Worm (Caenorhabditis elegans): ENCODE results near the gene dyf-4.
"Not testable (repeated sequence)": the region's sequence is repeated elsewhere in the genome, so short reads cannot be mapped to it uniquely, and the experiment has no call there.

Gene dyf-4

DNA sequence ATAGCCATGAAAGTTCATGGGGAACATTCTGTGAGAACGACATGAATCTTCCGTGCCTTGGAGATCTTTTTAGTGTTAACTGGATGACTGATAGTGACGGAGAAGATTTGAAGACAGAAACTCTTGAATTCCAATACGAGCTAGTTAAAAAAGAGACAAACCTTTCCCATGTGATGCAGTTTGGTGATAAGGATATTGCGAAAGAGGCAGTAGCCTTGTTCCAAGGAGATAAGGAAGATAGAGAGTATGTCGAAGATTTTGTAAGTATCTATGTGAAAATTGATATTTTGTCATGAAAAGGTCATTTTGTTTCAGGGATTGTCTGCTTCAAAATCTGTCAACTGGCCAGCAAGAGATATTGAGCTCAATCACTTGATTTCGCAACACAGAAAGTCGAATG is 11.6 kb downstream of the dyf-4 start (continued):
- TF ChIP-seq mes-2 (tag; optimal IDR thresholded peaks at IDR 0.05; ENCODE audit: poor library complexity, severe bottlenecking) = peak; percentile 37
- no peak for TF ChIP-seq sdz-12 (GFP tag; optimal IDR thresholded peaks at IDR 0.05)

DNA sequence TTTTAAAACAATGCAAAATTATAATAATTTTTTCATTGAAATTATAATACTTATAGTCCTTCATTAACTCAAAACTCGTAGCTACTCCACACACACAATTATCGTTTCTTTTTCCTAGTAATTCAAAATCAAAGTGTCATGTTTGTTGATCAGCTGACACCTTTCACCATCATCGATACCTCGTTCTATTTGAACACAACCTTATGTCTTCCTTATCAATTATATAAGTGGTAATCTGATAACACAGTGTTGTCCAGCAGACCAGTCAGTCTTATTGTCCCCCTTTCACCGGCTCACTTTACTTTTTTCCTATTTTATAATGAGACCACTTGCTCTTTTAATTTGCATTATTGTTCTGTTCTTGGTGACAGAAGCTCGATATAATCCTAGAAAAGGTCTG is 12.8 kb downstream of the dyf-4 start, which contains the start of the genes T28H10.2 and lgmn-1:
Gene T28H10.2, minus strand, starts transcription at position 177 of the 400 bp plus-strand sequence.
Gene lgmn-1, plus strand, starts transcription at position 284 of the 400 bp plus-strand sequence.
- TF ChIP-seq nhr-25 (tag; optimal IDR thresholded peaks at IDR 0.05; ENCODE audit: borderline replicate concordance, insufficient read depth) = no peak
- TF ChIP-seq hlh-30 (tag; optimal IDR thresholded peaks at IDR 0.05; ENCODE audit: insufficient read depth) = peak; percentile 84
- peak; percentile 84 for TF ChIP-seq hlh-11 (tag; optimal IDR thresholded peaks at IDR 0.05)
- peak; percentile 21 for TF ChIP-seq mep-1 (tag; optimal IDR thresholded peaks at IDR 0.05)
- TF ChIP-seq duxl-1 (tag; optimal IDR thresholded peaks at IDR 0.05; ENCODE audit: poor library complexity) = no peak
- TF ChIP-seq nhr-48 (tag; optimal IDR thresholded peaks at IDR 0.05) = peak; percentile 17
- TF ChIP-seq T20F7.1 (GFP tag; optimal IDR thresholded peaks at IDR 0.05) = peak; percentile 50
- no peak for TF ChIP-seq ctbp-1 (GFP tag; IDR thresholded peaks at IDR 0.05)
- peak in 1 of 2 experiments; percentile 20 for TF ChIP-seq lsy-2 (tag; optimal IDR thresholded peaks at IDR 0.05)
- TF ChIP-seq dpl-1 (GFP tag; optimal IDR thresholded peaks at IDR 0.05) = no peak
- no peak for TF ChIP-seq F37D6.2 (tag; optimal IDR thresholded peaks at IDR 0.05)
- TF ChIP-seq nhr-77 (tag; optimal IDR thresholded peaks at IDR 0.05) = peak; percentile 69
- no peak for TF ChIP-seq mes-2 (tag; optimal IDR thresholded peaks at IDR 0.05; ENCODE audit: poor library complexity, severe bottlenecking)
- no peak for TF ChIP-seq nhr-111 (GFP tag; optimal IDR thresholded peaks at IDR 0.05)
- TF ChIP-seq pqm-1 (tag; optimal IDR thresholded peaks at IDR 0.05) = peak; percentile 94
- TF ChIP-seq dve-1 (tag; optimal IDR thresholded peaks at IDR 0.05; ENCODE audit: insufficient read depth) = peak; percentile 77
- peak in 1 of 2 experiments; percentile 31 for TF ChIP-seq daf-16 (GFP tag; optimal IDR thresholded peaks at IDR 0.05)
- TF ChIP-seq daf-16 (tag; optimal IDR thresholded peaks at IDR 0.05) = peak; percentile 91
- no peak for TF ChIP-seq ceh-28 (tag; optimal IDR thresholded peaks at IDR 0.05)
- TF ChIP-seq madf-5 (GFP tag; IDR thresholded peaks at IDR 0.05) = no peak
- TF ChIP-seq nhr-102 (tag; optimal IDR thresholded peaks at IDR 0.05) = peak; percentile 11
- TF ChIP-seq dmd-6 (GFP tag; IDR thresholded peaks at IDR 0.05) = peak; percentile 78
- no peak for TF ChIP-seq sdz-12 (GFP tag; optimal IDR thresholded peaks at IDR 0.05)
- TF ChIP-seq lin-29 (GFP tag; IDR thresholded peaks at IDR 0.05) = no peak
- TF ChIP-seq vab-7 (GFP tag; IDR thresholded peaks at IDR 0.05) = no peak
- peak; percentile 91 for TF ChIP-seq nhr-28 (tag; optimal IDR thresholded peaks at IDR 0.05)
- TF ChIP-seq php-3 (GFP tag; IDR thresholded peaks at IDR 0.05) = 0 out of 2 replicates have a peak, but pooled peaks have one; percentile 28

DNA sequence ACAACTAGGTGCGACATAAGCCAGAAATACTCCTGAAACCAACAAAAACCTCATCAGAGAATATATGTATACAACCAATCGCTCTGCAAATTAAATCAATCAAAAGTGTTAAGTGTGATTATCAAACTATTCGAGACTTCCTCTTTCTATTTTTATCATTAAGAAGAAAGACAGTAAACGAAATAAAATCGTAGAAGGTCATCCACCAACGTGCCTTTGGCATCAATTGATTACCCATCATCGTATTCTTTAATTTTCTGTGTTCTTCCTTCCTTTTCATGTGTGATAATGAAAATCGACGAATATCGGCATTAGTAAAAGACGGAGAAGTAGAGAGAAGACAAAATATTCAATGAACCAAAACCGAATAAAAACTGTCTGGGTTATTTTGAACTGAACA is 13.6 kb downstream of the dyf-4 start:
- peak; percentile 51 for TF ChIP-seq mxl-3 (GFP tag; optimal IDR thresholded peaks at IDR 0.05)
- no peak for TF ChIP-seq ZK337.2 (GFP tag; IDR thresholded peaks at IDR 0.05)
- TF ChIP-seq fos-1 (tag; optimal IDR thresholded peaks at IDR 0.05) = no peak
- TF ChIP-seq aha-1 (tag) = peak; percentile 78
- TF ChIP-seq ceh-44 (GFP tag; IDR thresholded peaks at IDR 0.05) = no peak
- peak; percentile 45 for TF ChIP-seq nhr-28 (tag; optimal IDR thresholded peaks at IDR 0.05)

DNA sequence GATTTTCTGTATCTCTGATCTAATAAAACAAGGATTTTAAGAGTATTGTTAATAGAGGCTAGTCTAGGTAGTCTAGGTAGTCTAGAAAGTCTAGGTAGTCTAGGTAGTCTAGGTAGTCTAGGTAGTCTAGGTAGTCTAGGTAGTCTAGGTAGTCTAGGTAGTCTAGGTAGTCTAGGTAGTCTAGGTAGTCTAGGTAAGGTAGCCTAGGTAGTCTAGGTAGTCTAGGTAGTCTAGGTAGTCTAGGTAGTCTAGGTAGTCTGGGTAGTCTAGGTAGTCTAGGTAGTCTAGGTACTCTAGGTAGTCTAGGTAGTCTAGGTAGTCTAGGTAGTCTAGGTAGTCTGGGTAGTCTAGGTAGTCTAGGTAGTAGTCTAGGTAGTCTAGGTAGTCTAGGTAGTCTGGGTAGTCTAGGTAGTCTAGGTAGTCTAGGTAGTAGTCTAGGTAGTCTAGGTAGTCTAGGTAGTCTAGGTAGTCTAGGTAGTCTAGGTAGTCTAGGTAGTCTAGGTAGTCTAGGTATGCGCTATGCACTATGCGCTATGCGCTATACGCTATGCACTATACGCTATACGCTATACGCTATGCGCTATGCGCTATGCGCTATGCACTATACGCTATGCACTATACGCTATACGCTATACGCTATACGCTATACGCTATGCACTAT is 15.5 kb downstream of the dyf-4 start:
- peak; percentile 76 for TF ChIP-seq sdz-12 (GFP tag; optimal IDR thresholded peaks at IDR 0.05)
- TF ChIP-seq F10B5.3 (tag; optimal IDR thresholded peaks at IDR 0.05) = peak; percentile 1
- TF ChIP-seq hlh-11 (tag; optimal IDR thresholded peaks at IDR 0.05) = peak; percentile 4
- TF ChIP-seq mxl-3 (GFP tag; optimal IDR thresholded peaks at IDR 0.05) = peak; percentile 28
- TF ChIP-seq aha-1 (tag) = peak; percentile 79
- peak in 1 of 2 experiments; percentile 87 for TF ChIP-seq unc-62 (GFP tag; optimal IDR thresholded peaks at IDR 0.05 in 1 of 2)
- TF ChIP-seq unc-62 (tag; optimal IDR thresholded peaks at IDR 0.05) = not testable (repeated sequence)
- TF ChIP-seq lir-3 (tag; optimal IDR thresholded peaks at IDR 0.05) = peak; percentile 3
- TF ChIP-seq gei-8 (GFP tag; optimal IDR thresholded peaks at IDR 0.05) = peak; percentile 62
- TF ChIP-seq nhr-111 (GFP tag; optimal IDR thresholded peaks at IDR 0.05) = peak; percentile 91
- TF ChIP-seq spr-3 (GFP tag; optimal IDR thresholded peaks at IDR 0.05) = peak; percentile 88
- TF ChIP-seq Y5F2A.4 (GFP tag; optimal IDR thresholded peaks at IDR 0.05) = peak; percentile 51
